Fruit fly (Drosophila melanogaster) whole organism, pupa: Measurements from ENCODE around the gene CG11899.

Source experiments
- D1 ChIP-seq: fragments of 200-800 bp; sonication (Bioruptor generic); optimal IDR thresholded peaks from 2 replicates; lab custom pipeline; 2018; ENCODE audit warnings: missing biosample characterization, mild to moderate bottlenecking, missing genetic modification characterization, moderate library complexity
- EcR ChIP-seq: fragments of 200-800 bp; sonication (Bioruptor generic); optimal IDR thresholded peaks from 3 replicates; lab custom pipeline; 2019; ENCODE audit warnings: missing biosample characterization, missing genetic modification characterization, mild to moderate bottlenecking, moderate library complexity, missing genetic modification reagents

dm6 chr3R:29218001-29218400 is 17.7 kb downstream of the CG11899 start:
- TF ChIP-seq D1 (tag; lab: Kevin White, UChicago): no peak
- TF ChIP-seq EcR: no peak
